Worm (Caenorhabditis elegans) whole organism, young adult: ENCODE measurements around the gene nrde-3.

Experiments
- D2030.7 ChIP-seq: fragments of 200-800 bp; sonication (Bioruptor generic); IDR thresholded peaks from 2 replicates; pipeline ENCODE4 v1.3.6; 2022; ENCODE audit warnings: missing genetic modification reagents, missing genetic modification characterization, missing compliant biosample characterization
- F23B12.7 ChIP-seq: sonication (generic microtip); optimal IDR thresholded peaks from 2 replicates; lab custom pipeline; 2017; ENCODE audit warnings: missing genetic modification characterization, mild to moderate bottlenecking, missing compliant biosample characterization, antibody characterized with exemption, moderate library complexity; ENCODE audit not compliant: insufficient read depth
- F49E8.2 ChIP-seq: sonication (generic microtip); optimal IDR thresholded peaks from 3 replicates; lab custom pipeline; 2017; ENCODE audit warnings: missing genetic modification characterization, mild to moderate bottlenecking, missing compliant biosample characterization, antibody characterized with exemption, moderate library complexity; ENCODE audit not compliant: insufficient read depth
- F57A8.1 ChIP-seq: fragments of 200-800 bp; sonication (Bioruptor generic); optimal IDR thresholded peaks from 2 replicates; lab custom pipeline; 2018; ENCODE audit warnings: mild to moderate bottlenecking, missing genetic modification characterization, moderate library complexity, missing compliant biosample characterization
- F57C9.4 ChIP-seq: sonication (generic microtip); optimal IDR thresholded peaks from 2 replicates; lab custom pipeline; 2017; ENCODE audit warnings: mild to moderate bottlenecking, missing genetic modification characterization, missing compliant biosample characterization
- K11D2.4 ChIP-seq: fragments of 200-800 bp; sonication (Bioruptor generic); IDR thresholded peaks from 2 replicates; pipeline ENCODE4 v1.3.6; 2022; ENCODE audit warnings: missing genetic modification reagents, missing genetic modification characterization, missing compliant biosample characterization
- K12H6.12 ChIP-seq: fragments of 200-800 bp; sonication (Bioruptor generic); optimal IDR thresholded peaks from 2 replicates; lab custom pipeline; 2018; ENCODE audit warnings: mild to moderate bottlenecking, missing genetic modification characterization, missing compliant biosample characterization
- Y56A3A.18 ChIP-seq: fragments of 200-800 bp; sonication (Bioruptor generic); IDR thresholded peaks from 2 replicates; pipeline ENCODE4 v1.3.6; 2022; ENCODE audit warnings: missing genetic modification reagents, missing genetic modification characterization, missing compliant biosample characterization
- Y67H2A.10 ChIP-seq: fragments of 200-800 bp; sonication (Bioruptor generic); conservative IDR thresholded peaks from 2 replicates; pipeline ENCODE4 v1.3.6; 2022; ENCODE audit warnings: missing genetic modification reagents, missing genetic modification characterization, missing compliant biosample characterization
- akir-1 ChIP-seq: fragments of 200-800 bp; sonication (Bioruptor generic); optimal IDR thresholded peaks from 2 replicates; lab custom pipeline; 2018; ENCODE audit warnings: mild to moderate bottlenecking, missing genetic modification characterization, moderate library complexity, missing compliant biosample characterization
- ama-1 ChIP-seq, 3 experiments: fragments of 150-350 bp in 1 of 3; sonication (generic microtip) in 2 of 3; optimal IDR thresholded peaks; 2 replicates each; lab custom pipeline; 2014 to 2018; ENCODE audit warnings: missing biosample characterization in 2 of 3, missing genetic modification characterization in 2 of 3, missing genetic modification reagents in 2 of 3
- aptf-3 ChIP-seq: fragments of 200-800 bp; sonication (Bioruptor generic); IDR thresholded peaks from 2 replicates; pipeline ENCODE4 v1.3.6; 2022; ENCODE audit warnings: missing genetic modification characterization, missing compliant biosample characterization
- athp-1 ChIP-seq: sonication (generic microtip); optimal IDR thresholded peaks from 2 replicates; lab custom pipeline; 2017; ENCODE audit warnings: mild to moderate bottlenecking, missing genetic modification characterization, missing compliant biosample characterization
- attf-3 ChIP-seq: fragments of 200-800 bp; sonication (Bioruptor generic); conservative IDR thresholded peaks from 2 replicates; pipeline ENCODE4 v1.3.6; 2022; ENCODE audit warnings: missing genetic modification reagents, missing genetic modification characterization, missing compliant biosample characterization
- attf-5 ChIP-seq: fragments of 200-800 bp; sonication (Bioruptor generic); optimal IDR thresholded peaks from 2 replicates; lab custom pipeline; 2018; ENCODE audit warnings: mild to moderate bottlenecking, missing genetic modification characterization, missing compliant biosample characterization
- cebp-1 ChIP-seq, 2 experiments: fragments of 200-800 bp in 1 of 2; sonication (Bioruptor generic) in 1 of 2; sonication (generic microtip) in 1 of 2; IDR thresholded peaks in 1 of 2; optimal IDR thresholded peaks in 1 of 2; 2 replicates each; pipeline versions ENCODE4 v1.3.6 to Lab custom; 2017 to 2022; ENCODE audit warnings: missing compliant biosample characterization in 2 of 2, missing genetic modification characterization in 2 of 2, mild to moderate bottlenecking in 1 of 2, missing genetic modification reagents in 1 of 2, moderate library complexity in 1 of 2
- cebp-2 ChIP-seq: fragments of 200-800 bp; sonication (Bioruptor generic); IDR thresholded peaks from 2 replicates; pipeline ENCODE4 v1.3.6; 2022; ENCODE audit warnings: missing genetic modification characterization, missing compliant biosample characterization
- ceh-100 ChIP-seq: fragments of 200-800 bp; sonication (Bioruptor generic); IDR thresholded peaks from 2 replicates; pipeline ENCODE4 v1.3.6; 2022; ENCODE audit warnings: missing genetic modification reagents, missing genetic modification characterization, missing compliant biosample characterization
- ceh-27 ChIP-seq: fragments of 200-800 bp; sonication (Bioruptor generic); optimal IDR thresholded peaks from 2 replicates; lab custom pipeline; 2018; ENCODE audit warnings: mild to moderate bottlenecking, missing genetic modification characterization, moderate library complexity, missing compliant biosample characterization
- dox-1 ChIP-seq: fragments of 200-800 bp; sonication (Bioruptor generic); IDR thresholded peaks from 2 replicates; pipeline ENCODE4 v1.3.6; 2022; ENCODE audit warnings: missing genetic modification reagents, missing genetic modification characterization, missing compliant biosample characterization
- egl-44 ChIP-seq: fragments of 200-800 bp; sonication (Bioruptor generic); IDR thresholded peaks from 2 replicates; pipeline ENCODE4 v1.3.6; 2022; ENCODE audit warnings: missing genetic modification reagents, missing genetic modification characterization, missing compliant biosample characterization
- ets-4 ChIP-seq: fragments of 200-800 bp; sonication (Bioruptor generic); optimal IDR thresholded peaks from 2 replicates; lab custom pipeline; 2018; ENCODE audit warnings: mild to moderate bottlenecking, missing genetic modification characterization, missing compliant biosample characterization
- hlh-12 ChIP-seq: sonication (generic microtip); optimal IDR thresholded peaks from 2 replicates; lab custom pipeline; 2016; ENCODE audit warnings: missing genetic modification characterization, missing compliant biosample characterization
- hmg-20 ChIP-seq: fragments of 200-800 bp; sonication (Bioruptor generic); IDR thresholded peaks from 2 replicates; pipeline ENCODE4 v1.3.6; 2022; ENCODE audit warnings: missing genetic modification reagents, missing genetic modification characterization, missing compliant biosample characterization
- hsf-1 ChIP-seq: fragments of 200-800 bp; sonication (Bioruptor generic); IDR thresholded peaks from 2 replicates; pipeline ENCODE4 v1.3.6; 2022; ENCODE audit warnings: missing genetic modification reagents, missing genetic modification characterization, missing compliant biosample characterization
- let-526 ChIP-seq: fragments of 200-800 bp; sonication (Bioruptor generic); IDR thresholded peaks from 2 replicates; pipeline ENCODE4 v1.3.6; 2022; ENCODE audit warnings: missing genetic modification reagents, missing genetic modification characterization, missing compliant biosample characterization
- let-607 ChIP-seq, 2 experiments: fragments of 200-800 bp in 1 of 2; sonication (Bioruptor generic) in 1 of 2; sonication (generic microtip) in 1 of 2; optimal IDR thresholded peaks; 2 replicates each; lab custom pipeline; 2016 to 2018; ENCODE audit warnings: mild to moderate bottlenecking in 2 of 2, missing compliant biosample characterization in 2 of 2, missing genetic modification characterization in 2 of 2, moderate library complexity in 2 of 2, missing genotype in 1 of 2
- lin-35 ChIP-seq, 3 experiments: fragments of 150-350 bp in 2 of 3; sonication (generic microtip) in 1 of 3; optimal IDR thresholded peaks; 2 replicates each; lab custom pipeline; 2014 to 2018; ENCODE audit warnings: missing biosample characterization in 3 of 3, missing genetic modification characterization in 3 of 3, missing genetic modification reagents in 3 of 3
- lin-40 ChIP-seq: sonication (generic microtip); optimal IDR thresholded peaks from 2 replicates; lab custom pipeline; 2016; ENCODE audit warnings: missing genetic modification characterization, mild to moderate bottlenecking, missing compliant biosample characterization, missing genotype, missing genetic modification reagents
- lsy-27 ChIP-seq: sonication (generic microtip); optimal IDR thresholded peaks from 2 replicates; lab custom pipeline; 2017; ENCODE audit warnings: missing genetic modification characterization, mild to moderate bottlenecking, missing compliant biosample characterization, antibody characterized with exemption, missing genotype, borderline replicate concordance; ENCODE audit not compliant: insufficient read depth
- madf-8 ChIP-seq: fragments of 200-800 bp; sonication (Bioruptor generic); conservative IDR thresholded peaks from 2 replicates; pipeline ENCODE4 v1.3.6; 2022; ENCODE audit warnings: missing genetic modification reagents, missing genetic modification characterization, missing compliant biosample characterization
- mcd-1 ChIP-seq: fragments of 200-800 bp; sonication (Bioruptor generic); IDR thresholded peaks from 2 replicates; pipeline ENCODE4 v1.3.6; 2022; ENCODE audit warnings: missing genetic modification reagents, missing genetic modification characterization, missing compliant biosample characterization
- nfyb-1 ChIP-seq: fragments of 200-800 bp; sonication (Bioruptor generic); IDR thresholded peaks from 2 replicates; pipeline ENCODE4 v1.3.6; 2022; ENCODE audit warnings: missing genetic modification reagents, missing genetic modification characterization, missing compliant biosample characterization
- nhr-120 ChIP-seq: fragments of 200-800 bp; sonication (Bioruptor generic); IDR thresholded peaks from 2 replicates; pipeline ENCODE4 v1.3.6; 2022; ENCODE audit warnings: missing genetic modification characterization, missing compliant biosample characterization
- nhr-90 ChIP-seq: sonication (generic microtip); optimal IDR thresholded peaks from 2 replicates; lab custom pipeline; 2016; ENCODE audit warnings: missing genotype, mild to moderate bottlenecking, missing genetic modification characterization, missing compliant biosample characterization
- pbrm-1 ChIP-seq: fragments of 200-800 bp; sonication (Bioruptor generic); IDR thresholded peaks from 2 replicates; pipeline ENCODE4 v1.3.6; 2022; ENCODE audit warnings: missing genetic modification reagents, missing genetic modification characterization, missing compliant biosample characterization
- repo-1 ChIP-seq: sonication (generic microtip); optimal IDR thresholded peaks from 2 replicates; lab custom pipeline; 2017; ENCODE audit warnings: mild to moderate bottlenecking, missing genetic modification characterization, missing compliant biosample characterization
- snpc-3.4 ChIP-seq: sonication (generic microtip); optimal IDR thresholded peaks from 2 replicates; lab custom pipeline; 2017; ENCODE audit warnings: missing genetic modification characterization, mild to moderate bottlenecking, missing compliant biosample characterization, antibody characterized with exemption, moderate library complexity, missing genotype, missing genetic modification reagents
- somi-1 ChIP-seq: fragments of 200-800 bp; sonication (Bioruptor generic); optimal IDR thresholded peaks from 2 replicates; lab custom pipeline; 2018; ENCODE audit warnings: mild to moderate bottlenecking, missing genetic modification characterization, missing compliant biosample characterization
- sptf-2 ChIP-seq: fragments of 200-800 bp; sonication (Bioruptor generic); optimal IDR thresholded peaks from 2 replicates; lab custom pipeline; 2018; ENCODE audit warnings: mild to moderate bottlenecking, missing genetic modification characterization, missing compliant biosample characterization
- unc-130 ChIP-seq: sonication (generic microtip); optimal IDR thresholded peaks from 2 replicates; lab custom pipeline; 2016; ENCODE audit warnings: missing genetic modification reagents, missing genetic modification characterization, missing compliant biosample characterization
- zfh-2 ChIP-seq: fragments of 200-800 bp; sonication (Bioruptor generic); conservative IDR thresholded peaks from 2 replicates; pipeline ENCODE4 v1.3.6; 2022; ENCODE audit warnings: missing genetic modification reagents, missing genetic modification characterization, missing compliant biosample characterization
- ztf-25 ChIP-seq: fragments of 200-800 bp; sonication (Bioruptor generic); IDR thresholded peaks from 2 replicates; pipeline ENCODE4 v1.3.6; 2022; ENCODE audit warnings: missing genetic modification reagents, missing genetic modification characterization, missing compliant biosample characterization
- ztf-3 ChIP-seq: fragments of 200-800 bp; sonication (Bioruptor generic); optimal IDR thresholded peaks from 2 replicates; lab custom pipeline; 2018; ENCODE audit warnings: mild to moderate bottlenecking, missing genetic modification characterization, missing compliant biosample characterization

The nrde-3 gene

DNA sequence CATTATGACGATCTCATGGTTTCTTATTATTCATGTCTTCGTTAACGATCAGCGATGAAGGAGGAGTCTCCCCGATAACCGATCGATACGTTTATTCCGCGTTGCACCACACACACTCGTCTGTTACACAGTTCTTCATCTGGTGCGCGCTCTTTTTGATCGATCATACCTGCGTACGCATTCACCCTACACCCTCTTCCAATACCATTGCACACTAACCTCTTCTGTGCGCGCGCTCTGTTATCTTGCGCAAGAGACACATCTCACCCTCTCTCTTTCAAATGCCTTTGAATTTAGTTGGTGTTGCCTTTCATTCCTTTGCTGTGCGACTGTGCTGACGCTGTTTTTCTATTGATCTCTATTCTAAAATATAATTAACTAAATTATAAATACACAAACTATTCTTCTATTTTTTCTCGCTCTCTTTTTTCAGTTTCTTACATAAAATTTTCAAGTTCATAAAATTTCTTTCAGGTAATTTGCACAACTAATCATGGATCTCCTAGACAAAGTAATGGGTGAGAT lies at the start of gene nrde-3:
Gene nrde-3, plus strand, starts transcription at position 475 of the 525 bp plus-strand sequence.
- TF ChIP-seq lin-35 (GFP tag; optimal IDR thresholded peaks at IDR 0.05; lab: Kevin White, UChicago): no peak

DNA sequence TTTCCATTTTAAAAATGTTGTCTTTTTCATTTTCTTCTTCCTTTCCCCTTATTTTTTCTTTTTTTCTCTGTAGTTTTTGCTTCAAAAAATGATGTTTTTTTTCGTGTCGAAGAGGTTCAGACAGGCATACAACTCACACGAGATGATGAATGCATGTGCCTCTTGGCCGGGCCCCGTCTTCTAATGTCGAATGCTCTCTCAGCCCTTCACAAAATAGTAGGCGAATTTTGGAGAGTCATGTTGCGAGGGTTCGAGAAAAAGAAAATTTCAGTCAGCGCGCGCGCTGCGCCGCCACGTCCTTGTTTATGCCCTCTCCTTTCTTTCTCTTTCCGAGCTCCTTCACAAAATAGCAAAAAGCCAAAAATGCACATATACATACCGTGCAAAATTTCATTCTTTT lies 48.0 kb upstream of the nrde-3 start:
- TF ChIP-seq zfh-2: peak; percentile 79
- TF ChIP-seq madf-8 (GFP tag; lab: Robert Waterston, UW): no peak
- no peak for TF ChIP-seq ceh-100 (GFP tag; lab: Robert Waterston, UW)
- no peak for TF ChIP-seq nhr-90 (tag; lab: Kevin White, UChicago)
- no peak for TF ChIP-seq let-526 (GFP tag; lab: Robert Waterston, UW)
- no peak for TF ChIP-seq aptf-3 (GFP tag; lab: Robert Waterston, UW)
- TF ChIP-seq K12H6.12: peak; percentile 66
- TF ChIP-seq lin-35 (GFP tag; optimal IDR thresholded peaks at IDR 0.05; lab: Kevin White, UChicago): peak in 1 of 3 experiments; percentile 48
- peak; percentile 44; the same call in 1 of the 2 replicates for TF ChIP-seq hsf-1 (GFP tag; lab: Robert Waterston, UW)
- no peak for TF ChIP-seq ets-4
- TF ChIP-seq K11D2.4 (GFP tag; lab: Robert Waterston, UW): 0 out of 2 replicates have a peak, but pooled peaks have one; percentile 51
- TF ChIP-seq ceh-27 (GFP tag; lab: Kevin White, UChicago): peak; percentile 54
- TF ChIP-seq cebp-1 (GFP tag; IDR thresholded peaks at IDR 0.05; lab: Robert Waterston, UW): no peak
- peak; percentile 66 for TF ChIP-seq cebp-1 (tag; optimal IDR thresholded peaks at IDR 0.05; lab: Kevin White, UChicago)
- TF ChIP-seq Y67H2A.10 (GFP tag; lab: Robert Waterston, UW): no peak
- TF ChIP-seq F49E8.2 (tag; lab: Kevin White, UChicago): no peak
- TF ChIP-seq nfyb-1 (GFP tag; lab: Robert Waterston, UW): no peak
- 0 out of 2 replicates have a peak, but pooled peaks have one; percentile 27 for TF ChIP-seq dox-1 (GFP tag; lab: Robert Waterston, UW)
- 0 out of 2 replicates have a peak, but pooled peaks have one; percentile 8 for TF ChIP-seq hmg-20 (GFP tag; lab: Robert Waterston, UW)
- no peak for TF ChIP-seq pbrm-1 (GFP tag; lab: Robert Waterston, UW)
- TF ChIP-seq attf-3: peak; percentile 25; the same call in 1 of the 2 replicates
- peak; percentile 63 for TF ChIP-seq attf-5 (GFP tag; lab: Kevin White, UChicago)
- no peak for TF ChIP-seq akir-1 (GFP tag; lab: Kevin White, UChicago)
- no peak for TF ChIP-seq unc-130 (GFP tag; lab: Kevin White, UChicago)
- TF ChIP-seq snpc-3.4 (tag; lab: Kevin White, UChicago): no peak
- TF ChIP-seq hlh-12 (tag; lab: Kevin White, UChicago): no peak
- TF ChIP-seq F23B12.7 (tag; lab: Kevin White, UChicago): peak; percentile 4
- TF ChIP-seq F57A8.1 (GFP tag; lab: Kevin White, UChicago): no peak
- TF ChIP-seq lin-40 (tag; lab: Kevin White, UChicago): peak; percentile 41
- TF ChIP-seq ztf-3 (GFP tag; lab: Kevin White, UChicago): no peak
- TF ChIP-seq repo-1 (tag; lab: Kevin White, UChicago): no peak
- TF ChIP-seq mcd-1 (GFP tag; lab: Robert Waterston, UW): peak; percentile 31; the same call in 1 of the 2 replicates
- TF ChIP-seq egl-44 (GFP tag; lab: Robert Waterston, UW): no peak
- no peak for TF ChIP-seq ama-1 (optimal IDR thresholded peaks at IDR 0.05; lab: Kevin White, UChicago)
- TF ChIP-seq ama-1 (GFP tag; optimal IDR thresholded peaks at IDR 0.05; lab: Kevin White, UChicago): no peak
- TF ChIP-seq nhr-120 (GFP tag; lab: Robert Waterston, UW): no peak
- no peak for TF ChIP-seq lsy-27 (tag; lab: Kevin White, UChicago)
- no peak for TF ChIP-seq D2030.7 (GFP tag; lab: Robert Waterston, UW)
- no peak for TF ChIP-seq ztf-25 (GFP tag; lab: Robert Waterston, UW)
- no peak for TF ChIP-seq F57C9.4 (tag; lab: Kevin White, UChicago)
- TF ChIP-seq let-607 (tag; optimal IDR thresholded peaks at IDR 0.05; lab: Kevin White, UChicago): no peak
- no peak for TF ChIP-seq Y56A3A.18 (GFP tag; lab: Robert Waterston, UW)
- TF ChIP-seq somi-1 (GFP tag; lab: Kevin White, UChicago): no peak
- TF ChIP-seq athp-1 (tag; lab: Kevin White, UChicago): no peak
- TF ChIP-seq cebp-2 (GFP tag; lab: Robert Waterston, UW): 0 out of 2 replicates have a peak, but pooled peaks have one; percentile 13
- TF ChIP-seq sptf-2 (GFP tag; lab: Kevin White, UChicago): no peak
